Fruit fly (Drosophila melanogaster) whole organism, embryonic: Measurements from ENCODE around the gene Ctl1.

Experiments used
- Asciz ChIP-seq: fragments of 200-800 bp; sonication (Bioruptor generic); optimal IDR thresholded peaks from 2 replicates; lab custom pipeline; 2017; ENCODE audit warnings: missing biosample characterization, mild to moderate bottlenecking, missing genetic modification characterization, missing genetic modification reagents
- Atf6 ChIP-seq: fragments of 200-800 bp; sonication (Bioruptor generic); IDR thresholded peaks from 2 replicates; pipeline ENCODE4 v1.3.6; 2022; ENCODE audit warnings: missing biosample characterization, missing genetic modification characterization
- Awh ChIP-seq: fragments of 200-800 bp; sonication (Bioruptor generic); IDR thresholded peaks from 2 replicates; pipeline ENCODE4, ENCODE4 v1.3.6; 2022; ENCODE audit warnings: missing biosample characterization, missing genetic modification characterization
- C15 ChIP-seq: fragments of 200-800 bp; sonication (Bioruptor generic); IDR thresholded peaks from 3 replicates; pipeline ENCODE4 v1.3.6; 2022; ENCODE audit warnings: missing biosample characterization, missing genetic modification characterization
- CG10462 ChIP-seq: fragments of 200-800 bp; sonication (Bioruptor generic); optimal IDR thresholded peaks from 2 replicates; lab custom pipeline; 2016; ENCODE audit warnings: missing biosample characterization, missing genetic modification characterization
- CG10959 ChIP-seq: fragments of 200-800 bp; sonication (Bioruptor generic); IDR thresholded peaks from 2 replicates; pipeline ENCODE4 v1.3.6; 2022; ENCODE audit warnings: missing biosample characterization, missing genetic modification characterization
- CG11695 ChIP-seq: fragments of 200-800 bp; sonication (Bioruptor generic); IDR thresholded peaks from 3 replicates; pipeline ENCODE4 v1.3.6; 2022; ENCODE audit warnings: missing biosample characterization, missing genetic modification characterization
- CG13287 ChIP-seq: fragments of 200-800 bp; sonication (Bioruptor generic); IDR thresholded peaks from 2 replicates; pipeline ENCODE4 v1.3.6; 2022; ENCODE audit warnings: missing biosample characterization, missing genetic modification characterization; ENCODE audit not compliant: partially characterized antibody
- CG13775 ChIP-seq: fragments of 200-800 bp; sonication (Bioruptor generic); optimal IDR thresholded peaks from 3 replicates; lab custom pipeline; 2017; ENCODE audit warnings: missing biosample characterization, mild to moderate bottlenecking, missing genetic modification characterization
- CG15073 ChIP-seq: fragments of 200-800 bp; sonication (Bioruptor generic); optimal IDR thresholded peaks from 2 replicates; lab custom pipeline; 2016; ENCODE audit warnings: missing biosample characterization, missing genetic modification characterization
- CG17186 ChIP-seq: fragments of 200-800 bp; sonication (Bioruptor generic); optimal IDR thresholded peaks from 3 replicates; lab custom pipeline; 2017; ENCODE audit warnings: missing biosample characterization, missing genetic modification reagents, missing genetic modification characterization
- CG31441 ChIP-seq: fragments of 200-800 bp; sonication (Bioruptor generic); IDR thresholded peaks from 2 replicates; pipeline ENCODE4 v1.3.6; 2022; ENCODE audit warnings: missing biosample characterization, missing genetic modification characterization
- CG3726 ChIP-seq: fragments of 200-800 bp; sonication (Bioruptor generic); IDR thresholded peaks from 3 replicates; pipeline ENCODE4, ENCODE4 v1.3.6; 2022; ENCODE audit warnings: missing biosample characterization, missing genetic modification characterization
- CG3995 ChIP-seq: fragments of 200-800 bp; sonication (Bioruptor generic); optimal IDR thresholded peaks from 3 replicates; lab custom pipeline; 2016; ENCODE audit warnings: missing biosample characterization, missing genetic modification characterization
- CG4730 ChIP-seq: fragments of 200-800 bp; sonication (Bioruptor generic); IDR thresholded peaks from 2 replicates; pipeline ENCODE4 v1.3.6; 2022; ENCODE audit warnings: missing biosample characterization, missing genetic modification characterization
- CG4854 ChIP-seq: fragments of 200-800 bp; sonication (Bioruptor generic); optimal IDR thresholded peaks from 2 replicates; lab custom pipeline; 2016; ENCODE audit warnings: missing biosample characterization, missing genetic modification characterization, inconsistent platforms
- CG7963 ChIP-seq: fragments of 200-800 bp; sonication (Bioruptor generic); IDR thresholded peaks from 3 replicates; pipeline ENCODE4 v1.3.6; 2022; ENCODE audit warnings: missing biosample characterization, missing genetic modification characterization; ENCODE audit not compliant: partially characterized antibody
- CG8089 ChIP-seq: fragments of 200-800 bp; sonication (Bioruptor generic); optimal IDR thresholded peaks from 3 replicates; lab custom pipeline; 2016; ENCODE audit warnings: missing biosample characterization, missing genetic modification characterization
- CG9215 ChIP-seq: fragments of 200-800 bp; sonication (Bioruptor generic); IDR thresholded peaks from 2 replicates; pipeline ENCODE4 v1.3.6; 2022; ENCODE audit warnings: missing biosample characterization, missing genetic modification characterization
- CG9876 ChIP-seq: fragments of 200-800 bp; sonication (Bioruptor generic); optimal IDR thresholded peaks from 2 replicates; lab custom pipeline; 2016; ENCODE audit warnings: missing biosample characterization, missing genetic modification characterization
- CoRest ChIP-seq: fragments of 200-800 bp; sonication (Bioruptor generic); optimal IDR thresholded peaks from 3 replicates; lab custom pipeline; 2018; ENCODE audit warnings: missing biosample characterization, mild to moderate bottlenecking, missing genetic modification characterization, moderate library complexity
- H2.0 ChIP-seq: fragments of 200-800 bp; sonication (Bioruptor generic); IDR thresholded peaks from 2 replicates; pipeline ENCODE4 v1.3.6; 2022; ENCODE audit warnings: missing biosample characterization, missing genetic modification characterization
- HLH54F ChIP-seq: fragments of 200-800 bp; sonication (Bioruptor generic); optimal IDR thresholded peaks from 3 replicates; lab custom pipeline; 2016; ENCODE audit warnings: missing biosample characterization, missing genetic modification characterization
- Hey ChIP-seq: fragments of 200-800 bp; sonication (Bioruptor generic); optimal IDR thresholded peaks from 3 replicates; lab custom pipeline; 2018; ENCODE audit warnings: missing biosample characterization, mild to moderate bottlenecking, missing genetic modification characterization
- Hsf ChIP-seq: fragments of 200-800 bp; sonication (Bioruptor generic); optimal IDR thresholded peaks from 3 replicates; lab custom pipeline; 2016; ENCODE audit warnings: missing biosample characterization, missing genetic modification characterization
- MESR4 ChIP-seq: fragments of 200-800 bp; sonication (Bioruptor generic); optimal IDR thresholded peaks from 2 replicates; lab custom pipeline; 2018; ENCODE audit warnings: missing biosample characterization, mild to moderate bottlenecking, missing genetic modification characterization, moderate library complexity
- Nf-YA ChIP-seq: fragments of 200-800 bp; sonication (Bioruptor generic); IDR thresholded peaks from 2 replicates; pipeline ENCODE4 v1.3.6; 2022; ENCODE audit warnings: missing biosample characterization, missing genetic modification characterization
- Oaz ChIP-seq: fragments of 200-800 bp; sonication (Bioruptor generic); IDR thresholded peaks from 2 replicates; pipeline ENCODE4 v1.3.6; 2022; ENCODE audit warnings: missing biosample characterization, missing genetic modification characterization
- Optix ChIP-seq: fragments of 200-800 bp; sonication (Bioruptor generic); IDR thresholded peaks from 3 replicates; pipeline ENCODE4 v1.3.6; 2022; ENCODE audit warnings: missing biosample characterization, missing genetic modification characterization
- Ptx1 ChIP-seq: fragments of 200-800 bp; sonication (Bioruptor generic); IDR thresholded peaks from 2 replicates; pipeline ENCODE4 v1.3.6; 2022; ENCODE audit warnings: missing biosample characterization, missing genetic modification characterization
- Rfx ChIP-seq: fragments of 200-800 bp; sonication (Bioruptor generic); IDR thresholded peaks from 2 replicates; pipeline ENCODE4 v1.3.6; 2022; ENCODE audit warnings: missing biosample characterization, missing genetic modification characterization
- Scr ChIP-seq: fragments of 200-800 bp; sonication (Bioruptor generic); IDR thresholded peaks from 2 replicates; pipeline ENCODE4 v1.3.6; 2022; ENCODE audit warnings: missing biosample characterization, missing genetic modification characterization; ENCODE audit not compliant: partially characterized antibody
- Tbp ChIP-seq: fragments of >200 bp; optimal IDR thresholded peaks from 2 replicates; lab custom pipeline; 2018; ENCODE audit warnings: missing biosample characterization, missing genetic modification characterization
- ash1 ChIP-seq: fragments of 200-800 bp; sonication (Bioruptor generic); optimal IDR thresholded peaks from 2 replicates; lab custom pipeline; 2018; ENCODE audit warnings: missing biosample characterization, mild to moderate bottlenecking, missing genetic modification characterization
- bsh ChIP-seq, 2 experiments: fragments of 200-800 bp; sonication (Bioruptor generic); optimal IDR thresholded peaks; 2 replicates each; lab custom pipeline; 2017 to 2018; ENCODE audit warnings: mild to moderate bottlenecking in 2 of 2, missing biosample characterization in 2 of 2, missing genetic modification characterization in 2 of 2, moderate library complexity in 1 of 2
- cato ChIP-seq: fragments of 200-800 bp; sonication (Bioruptor generic); optimal IDR thresholded peaks from 2 replicates; lab custom pipeline; 2016; ENCODE audit warnings: missing biosample characterization, missing genetic modification characterization, borderline replicate concordance
- gcm2 ChIP-seq: fragments of 200-800 bp; sonication (Bioruptor generic); optimal IDR thresholded peaks from 2 replicates; lab custom pipeline; 2016; ENCODE audit warnings: missing biosample characterization, missing genetic modification characterization
- ham ChIP-seq: fragments of 200-800 bp; sonication (Bioruptor generic); IDR thresholded peaks from 2 replicates; pipeline ENCODE4 v1.3.6; 2022; ENCODE audit warnings: missing biosample characterization, missing genetic modification characterization
- hb ChIP-seq: fragments of 200-800 bp; sonication (Bioruptor generic); IDR thresholded peaks from 3 replicates; pipeline ENCODE4 v1.3.6; 2022; ENCODE audit warnings: missing biosample characterization, missing genetic modification characterization; ENCODE audit not compliant: partially characterized antibody
- hkb ChIP-seq, 2 experiments: fragments of 200-800 bp in 1 of 2; fragments of >200 bp in 1 of 2; sonication (Bioruptor generic) in 1 of 2; IDR thresholded peaks in 1 of 2; optimal IDR thresholded peaks in 1 of 2; 2 replicates each; pipeline versions ENCODE4 v1.3.6 to Lab custom; 2017 to 2022; ENCODE audit warnings: missing biosample characterization in 1 of 2, missing genetic modification characterization in 1 of 2
- knrl ChIP-seq: fragments of 200-800 bp; sonication (Bioruptor generic); IDR thresholded peaks from 3 replicates; pipeline ENCODE4 v1.3.6; 2022; ENCODE audit warnings: missing biosample characterization, missing genetic modification characterization; ENCODE audit not compliant: partially characterized antibody
- nau ChIP-seq: fragments of 200-800 bp; sonication (Bioruptor generic); optimal IDR thresholded peaks from 3 replicates; lab custom pipeline; 2017; ENCODE audit warnings: missing biosample characterization, mild to moderate bottlenecking, missing genetic modification characterization, missing genetic modification reagents
- ranshi ChIP-seq: fragments of 200-800 bp; sonication (Bioruptor generic); IDR thresholded peaks from 2 replicates; pipeline ENCODE4 v1.3.6; 2022; ENCODE audit warnings: missing biosample characterization, missing genetic modification characterization
- so ChIP-seq: fragments of 200-800 bp; sonication (Bioruptor generic); IDR thresholded peaks from 3 replicates; pipeline ENCODE4 v1.3.6; 2022; ENCODE audit warnings: missing biosample characterization, missing genetic modification characterization
- sqz ChIP-seq: fragments of 200-800 bp; sonication (Bioruptor generic); optimal IDR thresholded peaks from 3 replicates; lab custom pipeline; 2018; ENCODE audit warnings: missing biosample characterization, mild to moderate bottlenecking, missing genetic modification characterization
- tup ChIP-seq: fragments of 200-800 bp; sonication (Bioruptor generic); optimal IDR thresholded peaks from 2 replicates; lab custom pipeline; 2016; ENCODE audit warnings: missing biosample characterization, mild to moderate bottlenecking, missing genetic modification characterization, moderate library complexity
- tx ChIP-seq: fragments of 200-800 bp; sonication (Bioruptor generic); optimal IDR thresholded peaks from 2 replicates; lab custom pipeline; 2016; ENCODE audit warnings: missing biosample characterization, missing genetic modification characterization
- unpg ChIP-seq: fragments of 200-800 bp; sonication (Bioruptor generic); optimal IDR thresholded peaks from 3 replicates; lab custom pipeline; 2018; ENCODE audit warnings: missing biosample characterization, mild to moderate bottlenecking, missing genetic modification characterization, moderate library complexity
- yki ChIP-seq: fragments of >200 bp; optimal IDR thresholded peaks from 3 replicates; lab custom pipeline; 2018
- zfh2 ChIP-seq: fragments of 200-800 bp; sonication (Bioruptor generic); optimal IDR thresholded peaks from 2 replicates; lab custom pipeline; 2016; ENCODE audit warnings: missing biosample characterization, missing genetic modification characterization

The Ctl1 gene

DNA sequence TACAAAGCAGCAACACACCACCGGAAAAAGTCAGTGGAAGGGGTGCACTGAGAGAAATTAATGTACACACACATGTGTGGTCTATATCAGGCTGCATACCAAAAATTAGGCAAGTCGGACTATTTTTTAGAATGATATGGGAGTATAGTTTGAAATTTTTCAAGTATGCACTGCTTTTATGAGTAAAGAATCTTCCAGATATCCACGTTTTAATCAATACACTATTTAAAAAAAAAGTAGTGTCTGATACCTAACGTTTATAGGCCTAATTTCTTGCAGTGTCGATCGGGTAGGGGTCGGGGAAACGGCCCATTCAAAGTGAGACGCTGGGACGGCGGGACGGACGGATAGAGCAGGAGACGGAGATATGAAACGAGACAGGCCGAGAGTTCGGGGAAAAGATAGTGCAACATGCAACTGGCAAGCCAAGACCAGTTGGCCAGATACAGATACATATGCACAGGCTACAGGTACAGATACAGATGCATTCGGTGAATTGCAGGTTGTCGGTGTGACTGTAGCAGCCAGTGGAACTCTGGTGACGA lies 47.3 kb upstream of the Ctl1 start (continued):
- no peak for TF ChIP-seq yki
- peak; percentile 72 for TF ChIP-seq gcm2
- no peak for TF ChIP-seq zfh2 (GFP tag; lab: Kevin White, UChicago)
- peak; percentile 86; the same call in 2 of the 3 replicates for TF ChIP-seq CG3726 (GFP tag; lab: Robert Waterston, UW)
- peak; percentile 91 for TF ChIP-seq cato (GFP tag; lab: Kevin White, UChicago)
- TF ChIP-seq CG11695 (GFP tag; lab: Robert Waterston, UW) = peak; percentile 86
- TF ChIP-seq H2.0 = peak; percentile 78
- TF ChIP-seq CG15073 (GFP tag; lab: Kevin White, UChicago) = peak; percentile 66
- peak; percentile 95 for TF ChIP-seq Hsf
- peak; percentile 55; the same call in 1 of the 2 replicates for TF ChIP-seq Atf6
- no peak for TF ChIP-seq CG7963
- TF ChIP-seq CG3995 (GFP tag; lab: Kevin White, UChicago) = peak; percentile 26
- no peak for TF ChIP-seq CG13287 (GFP tag; lab: Robert Waterston, UW)
- TF ChIP-seq C15 (GFP tag; lab: Robert Waterston, UW) = no peak
- peak; percentile 82 for TF ChIP-seq CG4730
- TF ChIP-seq CG8089 = peak; percentile 94
- peak; percentile 95 for TF ChIP-seq CG10959 (GFP tag; lab: Robert Waterston, UW)
- no peak for TF ChIP-seq ash1 (GFP tag; lab: Kevin White, UChicago)
- TF ChIP-seq hb (GFP tag; lab: Robert Waterston, UW) = no peak
- no peak; the same call in 1 of the 2 replicates for TF ChIP-seq Oaz (GFP tag; lab: Robert Waterston, UW)
- TF ChIP-seq Tbp = no peak
- no peak for TF ChIP-seq hkb (optimal IDR thresholded peaks at IDR 0.05; lab: Kevin White, UChicago)
- peak; percentile 91 for TF ChIP-seq hkb (GFP tag; IDR thresholded peaks at IDR 0.05; lab: Robert Waterston, UW)
- peak; percentile 88 for TF ChIP-seq Optix (GFP tag; lab: Robert Waterston, UW)
- TF ChIP-seq Ptx1 (GFP tag; lab: Robert Waterston, UW) = peak; percentile 93
- peak; percentile 69 for TF ChIP-seq Rfx (GFP tag; lab: Robert Waterston, UW)
- TF ChIP-seq CG13775 (GFP tag; lab: Kevin White, UChicago) = peak; percentile 92
- TF ChIP-seq HLH54F (GFP tag; lab: Kevin White, UChicago) = peak; percentile 85
- no peak for TF ChIP-seq knrl (GFP tag; lab: Robert Waterston, UW)
- TF ChIP-seq nau (GFP tag; lab: Kevin White, UChicago) = peak; percentile 84
- TF ChIP-seq bsh (GFP tag; optimal IDR thresholded peaks at IDR 0.05; lab: Kevin White, UChicago) = peak; percentile 87 to 96
- peak; percentile 92 for TF ChIP-seq unpg (GFP tag; lab: Kevin White, UChicago)
- peak; percentile 71 for TF ChIP-seq tup (GFP tag; lab: Kevin White, UChicago)
- peak; percentile 98 for TF ChIP-seq CG31441 (GFP tag; lab: Robert Waterston, UW)
- peak; percentile 79 for TF ChIP-seq CG17186 (GFP tag; lab: Kevin White, UChicago)
- peak; percentile 77 for TF ChIP-seq CG9876 (GFP tag; lab: Kevin White, UChicago)
- TF ChIP-seq Nf-YA (GFP tag; lab: Robert Waterston, UW) = peak; percentile 75
- peak; percentile 38 for TF ChIP-seq Hey
- TF ChIP-seq sqz (GFP tag; lab: Kevin White, UChicago) = peak; percentile 93
- peak; percentile 46 for TF ChIP-seq MESR4 (GFP tag; lab: Kevin White, UChicago)
- TF ChIP-seq tx (GFP tag; lab: Kevin White, UChicago) = peak; percentile 93
- peak; percentile 85 for TF ChIP-seq CG4854
- peak; percentile 95 for TF ChIP-seq CoRest (tag; lab: Kevin White, UChicago)
- TF ChIP-seq Awh = peak; percentile 76; the same call in 1 of the 2 replicates
- no peak for TF ChIP-seq Scr
- TF ChIP-seq Asciz (GFP tag; lab: Kevin White, UChicago) = peak; percentile 92
- TF ChIP-seq CG9215 (GFP tag; lab: Robert Waterston, UW) = peak; percentile 73
- TF ChIP-seq ranshi (GFP tag; lab: Robert Waterston, UW) = peak; percentile 82
- peak; percentile 92 for TF ChIP-seq CG10462 (GFP tag; lab: Kevin White, UChicago)
- no peak for TF ChIP-seq ham (GFP tag; lab: Robert Waterston, UW)
- peak; percentile 90 for TF ChIP-seq so (GFP tag; lab: Robert Waterston, UW)
